Worm (Caenorhabditis elegans) whole organism, L4/young adult: ENCODE results near the gene sucg-1.

ENCODE experiments used
- W03F9.2 ChIP-seq: fragments of 150-350 bp; optimal IDR thresholded peaks from 2 replicates; lab custom pipeline; 2014; ENCODE audit warnings: missing biosample characterization, missing genetic modification characterization
- dao-5 ChIP-seq: sonication (generic microtip); optimal IDR thresholded peaks from 2 replicates; lab custom pipeline; 2016; ENCODE audit warnings: missing genotype, missing genetic modification characterization, moderate library complexity, missing compliant biosample characterization
- him-1 ChIP-seq: sonication (generic microtip); optimal IDR thresholded peaks from 2 replicates; lab custom pipeline; 2016; ENCODE audit warnings: missing genotype, missing genetic modification reagents, missing genetic modification characterization, missing compliant biosample characterization

ce11 chrIV:7736616-7737015, 7.9 kb downstream of the sucg-1 start:
- TF ChIP-seq W03F9.2 (tag; lab: Kevin White, UChicago): no peak
- TF ChIP-seq him-1: no peak
- no peak for TF ChIP-seq dao-5 (tag; lab: Kevin White, UChicago)
